Worm (Caenorhabditis elegans) whole organism, mixed stage, embryonic: ENCODE measurements around the gene spe-27.
A peak's percentile ranks its signal among the peaks of the same experiment; 100 is the strongest.

Experiments used
- M03D4.4 ChIP-seq: sonication (generic microtip); optimal IDR thresholded peaks from 2 replicates; lab custom pipeline; 2017; ENCODE audit warnings: mild to moderate bottlenecking, missing genetic modification characterization, missing compliant biosample characterization
- blmp-1 ChIP-seq: fragments of 150-350 bp; optimal IDR thresholded peaks from 2 replicates; lab custom pipeline; 2014; ENCODE audit warnings: missing biosample characterization, missing genetic modification characterization
- ceh-39 ChIP-seq: fragments of 150-350 bp; optimal IDR thresholded peaks from 2 replicates; lab custom pipeline; 2014; ENCODE audit warnings: missing biosample characterization, missing genetic modification characterization
- ceh-43 ChIP-seq: fragments of 200-800 bp; sonication (Bioruptor generic); optimal IDR thresholded peaks from 2 replicates; lab custom pipeline; 2018; ENCODE audit warnings: mild to moderate bottlenecking, missing genetic modification characterization, moderate library complexity, missing compliant biosample characterization
- ces-1 ChIP-seq: fragments of 150-350 bp; optimal IDR thresholded peaks from 2 replicates; lab custom pipeline; 2014; ENCODE audit warnings: missing biosample characterization, missing genetic modification reagents, missing genetic modification characterization
- cnd-1 ChIP-seq: fragments of 200-800 bp; sonication (Bioruptor generic); optimal IDR thresholded peaks from 2 replicates; lab custom pipeline; 2018; ENCODE audit warnings: mild to moderate bottlenecking, missing genetic modification characterization, missing compliant biosample characterization
- drap-1 ChIP-seq: fragments of 200-800 bp; sonication (Bioruptor generic); optimal IDR thresholded peaks from 3 replicates; lab custom pipeline; 2018; ENCODE audit warnings: mild to moderate bottlenecking, missing genetic modification characterization, missing compliant biosample characterization
- elt-1 ChIP-seq: sonication (generic microtip); optimal IDR thresholded peaks from 2 replicates; lab custom pipeline; 2017; ENCODE audit warnings: missing genetic modification characterization, mild to moderate bottlenecking, missing compliant biosample characterization, antibody characterized with exemption, moderate library complexity, borderline replicate concordance; ENCODE audit not compliant: insufficient read depth
- elt-3 ChIP-seq: fragments of 150-350 bp; optimal IDR thresholded peaks from 2 replicates; lab custom pipeline; 2014; ENCODE audit warnings: missing biosample characterization, missing genetic modification characterization
- flh-1 ChIP-seq: fragments of 200-800 bp; sonication (Bioruptor generic); optimal IDR thresholded peaks from 2 replicates; lab custom pipeline; 2018; ENCODE audit warnings: mild to moderate bottlenecking, missing genetic modification characterization, moderate library complexity, missing compliant biosample characterization
- ham-2 ChIP-seq: fragments of 200-800 bp; sonication (Bioruptor generic); optimal IDR thresholded peaks from 2 replicates; lab custom pipeline; 2018; ENCODE audit warnings: mild to moderate bottlenecking, missing genetic modification characterization, missing compliant biosample characterization
- hlh-1 ChIP-seq: fragments of 150-350 bp; optimal IDR thresholded peaks from 2 replicates; lab custom pipeline; 2014; ENCODE audit warnings: missing biosample characterization, missing genetic modification reagents, missing genetic modification characterization
- lin-13 ChIP-seq: fragments of 150-350 bp; optimal IDR thresholded peaks from 2 replicates; lab custom pipeline; 2014; ENCODE audit warnings: missing biosample characterization, missing genetic modification characterization
- lin-32 ChIP-seq: fragments of 200-800 bp; sonication (Bioruptor generic); optimal IDR thresholded peaks from 2 replicates; lab custom pipeline; 2018; ENCODE audit warnings: mild to moderate bottlenecking, missing genetic modification characterization, missing compliant biosample characterization
- mab-5 ChIP-seq: fragments of 150-350 bp; optimal IDR thresholded peaks from 2 replicates; lab custom pipeline; 2014; ENCODE audit warnings: missing biosample characterization, missing genetic modification characterization
- mls-2 ChIP-seq: sonication (generic microtip); optimal IDR thresholded peaks from 2 replicates; lab custom pipeline; 2016; ENCODE audit warnings: mild to moderate bottlenecking, missing genetic modification characterization, moderate library complexity, missing compliant biosample characterization
- nhr-12 ChIP-seq: fragments of 150-350 bp; optimal IDR thresholded peaks from 2 replicates; lab custom pipeline; 2014; ENCODE audit warnings: missing biosample characterization, missing genetic modification characterization
- nhr-237 ChIP-seq: fragments of 150-350 bp; optimal IDR thresholded peaks from 2 replicates; lab custom pipeline; 2014; ENCODE audit warnings: missing biosample characterization, missing genetic modification characterization
- nhr-28 ChIP-seq: fragments of 150-350 bp; optimal IDR thresholded peaks from 2 replicates; lab custom pipeline; 2014; ENCODE audit warnings: missing biosample characterization, missing genetic modification characterization
- nhr-76 ChIP-seq: sonication (generic microtip); optimal IDR thresholded peaks from 2 replicates; lab custom pipeline; 2017; ENCODE audit warnings: missing biosample characterization, missing genetic modification characterization
- pha-4 ChIP-seq: fragments of 150-350 bp; optimal IDR thresholded peaks from 2 replicates; lab custom pipeline; 2018; ENCODE audit warnings: missing biosample characterization, missing genetic modification reagents, missing genetic modification characterization
- sem-2 ChIP-seq: fragments of 200-800 bp; sonication (Bioruptor generic); optimal IDR thresholded peaks from 2 replicates; lab custom pipeline; 2018; ENCODE audit warnings: mild to moderate bottlenecking, missing genetic modification characterization, missing compliant biosample characterization
- snpc-4 ChIP-seq: fragments of 150-350 bp; optimal IDR thresholded peaks from 2 replicates; lab custom pipeline; 2014; ENCODE audit warnings: missing biosample characterization, missing genetic modification characterization
- sptf-1 ChIP-seq: sonication (generic microtip); optimal IDR thresholded peaks from 2 replicates; lab custom pipeline; 2017; ENCODE audit warnings: mild to moderate bottlenecking, missing genetic modification characterization, moderate library complexity, missing compliant biosample characterization
- tbx-8 ChIP-seq: fragments of 200-800 bp; sonication (Bioruptor generic); optimal IDR thresholded peaks from 2 replicates; lab custom pipeline; 2018; ENCODE audit warnings: mild to moderate bottlenecking, missing genetic modification characterization, moderate library complexity, missing compliant biosample characterization
- unc-120 ChIP-seq: sonication (generic microtip); optimal IDR thresholded peaks from 2 replicates; lab custom pipeline; 2017; ENCODE audit warnings: missing genetic modification characterization, missing compliant biosample characterization; ENCODE audit not compliant: poor library complexity, severe bottlenecking
- unc-39 ChIP-seq: fragments of 150-350 bp; optimal IDR thresholded peaks from 2 replicates; lab custom pipeline; 2014; ENCODE audit warnings: missing biosample characterization, missing genetic modification characterization
- unc-62 ChIP-seq: fragments of 150-350 bp; optimal IDR thresholded peaks from 2 replicates; lab custom pipeline; 2014; ENCODE audit warnings: missing biosample characterization, missing genetic modification reagents, missing genetic modification characterization
- zip-8 ChIP-seq: fragments of 150-350 bp; optimal IDR thresholded peaks from 2 replicates; lab custom pipeline; 2014; ENCODE audit warnings: missing biosample characterization, missing genetic modification characterization

spe-27 gene

DNA sequence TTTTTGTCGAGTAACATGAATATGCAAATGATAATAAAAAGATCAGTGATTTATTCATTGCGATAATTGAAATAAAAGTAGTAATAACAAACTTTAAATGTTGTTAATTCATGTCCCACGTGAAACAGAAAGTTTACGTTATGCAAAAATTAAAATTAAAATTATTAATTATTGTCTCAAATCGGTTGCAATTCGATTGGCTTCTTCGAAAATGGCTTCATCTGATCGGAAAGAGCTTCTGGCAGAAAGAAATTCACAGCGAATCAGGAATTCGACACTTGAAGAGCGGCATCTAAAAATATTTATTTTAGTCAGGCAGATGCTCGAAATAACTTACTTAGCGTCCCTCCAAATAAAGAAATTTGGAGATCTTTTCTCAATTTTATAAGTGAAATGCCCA is at the start of gene spe-27:
spe-27 (minus strand) TSS at position 101 of the 400 bp plus-strand sequence.
- no peak for TF ChIP-seq lin-32 (GFP tag; lab: Kevin White, UChicago)
- TF ChIP-seq sem-2 (GFP tag; lab: Kevin White, UChicago): no peak
- no peak for TF ChIP-seq drap-1
- no peak for TF ChIP-seq nhr-76 (tag; lab: Kevin White, UChicago)

DNA sequence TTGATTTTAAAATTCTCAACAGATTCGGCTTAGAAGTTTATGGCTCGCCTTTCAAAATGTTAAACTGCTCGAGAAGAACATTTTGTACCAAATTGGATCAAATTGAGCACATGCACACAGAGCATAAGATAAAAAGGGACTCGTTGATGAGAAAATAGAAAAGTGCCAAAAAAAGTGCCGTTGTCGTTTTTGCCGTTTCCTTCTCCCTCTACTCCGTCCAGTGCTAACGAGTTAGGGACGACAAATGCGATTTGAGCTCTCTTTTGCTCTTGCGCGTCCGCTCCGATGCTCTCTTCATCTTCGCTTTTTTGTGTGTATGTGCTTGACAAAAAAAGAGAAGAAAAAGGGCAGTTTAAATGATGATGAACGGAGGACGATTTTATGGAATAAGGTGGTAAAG is 49.4 kb upstream of the spe-27 start:
- TF ChIP-seq hlh-1 (tag; lab: Kevin White, UChicago) (no peak), ces-1 (GFP tag; lab: Kevin White, UChicago) (peak; percentile 76)

DNA sequence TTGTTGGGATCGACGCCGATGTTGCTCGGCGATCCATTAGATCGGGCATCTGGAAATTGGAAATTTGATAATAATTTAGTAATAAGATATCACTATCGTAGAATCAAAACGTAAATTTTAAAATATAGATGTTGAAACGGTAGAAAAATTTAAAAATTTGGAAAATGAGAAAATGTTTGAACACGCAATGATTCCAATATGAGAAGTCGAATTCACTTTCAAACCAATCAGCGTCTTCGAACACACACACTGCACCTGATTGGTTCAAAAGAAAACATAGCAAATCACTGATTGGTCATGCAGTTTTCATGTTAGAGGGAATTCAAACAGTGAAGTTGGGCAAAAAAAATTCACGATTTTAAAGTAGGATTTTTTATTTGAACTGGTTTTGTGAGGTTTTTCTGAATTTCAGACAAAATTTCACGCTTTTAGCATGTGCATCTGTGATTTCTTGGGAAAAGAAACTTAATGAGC is 37.6 kb upstream of the spe-27 start, which contains the start of gene H04M03.12:
H04M03.12 (minus strand) TSS at position 51 of the 474 bp plus-strand sequence.
- TF ChIP-seq drap-1 (no peak), M03D4.4 (tag; lab: Kevin White, UChicago) (no peak), hlh-1 (tag; lab: Kevin White, UChicago) (no peak), lin-32 (GFP tag; lab: Kevin White, UChicago) (no peak), cnd-1 (no peak), sptf-1 (no peak), mls-2 (no peak), unc-120 (tag; lab: Kevin White, UChicago) (no peak), snpc-4 (tag; lab: Kevin White, UChicago) (no peak), lin-13 (tag; lab: Kevin White, UChicago) (no peak), nhr-237 (tag; lab: Kevin White, UChicago) (no peak), nhr-28 (tag; lab: Kevin White, UChicago) (no peak), blmp-1 (tag; lab: Kevin White, UChicago) (no peak), zip-8 (tag; lab: Kevin White, UChicago) (no peak), ces-1 (GFP tag; lab: Kevin White, UChicago) (no peak), ceh-39 (tag; lab: Kevin White, UChicago) (no peak), tbx-8 (GFP tag; lab: Kevin White, UChicago) (no peak), sem-2 (GFP tag; lab: Kevin White, UChicago) (no peak), flh-1 (GFP tag; lab: Kevin White, UChicago) (no peak), mab-5 (tag; lab: Kevin White, UChicago) (no peak)

DNA sequence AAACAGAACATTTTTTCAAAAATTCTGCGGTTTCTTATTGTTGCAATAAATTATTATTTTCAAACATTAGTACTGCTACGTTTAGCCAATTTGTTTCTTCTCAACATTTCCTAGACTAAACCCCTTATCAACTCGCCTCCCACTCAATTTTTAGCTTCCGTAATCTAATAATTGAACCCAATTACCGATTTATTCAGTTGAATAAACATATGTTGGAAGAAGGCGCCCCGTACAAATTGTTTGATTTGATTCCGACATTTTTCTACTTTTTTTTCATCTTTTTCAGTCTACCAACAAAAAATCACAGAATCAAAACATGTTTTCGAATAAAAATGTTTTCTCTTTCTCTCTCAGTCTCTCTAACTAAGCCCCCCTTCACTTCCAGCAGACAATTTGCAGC is 37.0 kb upstream of the spe-27 start:
- TF ChIP-seq ces-1 (GFP tag; lab: Kevin White, UChicago) (peak; percentile 66), snpc-4 (tag; lab: Kevin White, UChicago) (no peak)

DNA sequence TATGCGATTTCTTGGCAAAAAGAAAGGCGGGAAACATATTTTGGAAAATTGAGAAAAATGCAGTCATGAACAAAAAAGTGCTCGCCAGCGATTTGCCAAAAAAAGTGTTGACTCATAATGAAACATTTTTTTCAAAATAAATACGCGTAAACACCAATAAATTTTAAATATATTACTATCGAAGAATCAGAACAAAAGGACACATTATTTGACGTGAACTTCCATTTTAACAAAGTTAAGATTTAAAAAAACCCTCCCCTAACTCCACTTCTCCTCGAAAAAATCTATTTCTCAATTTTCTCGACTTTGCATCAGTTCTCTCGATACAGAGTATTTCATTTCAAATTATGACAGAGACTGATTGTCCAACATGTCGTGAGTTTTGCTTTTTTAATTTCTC is 30.6 kb upstream of the spe-27 start, which contains the start of gene pck-3:
pck-3 (plus strand) TSS at position 301 of the 400 bp plus-strand sequence.
- TF ChIP-seq elt-1 (tag; lab: Kevin White, UChicago): no peak
- no peak for TF ChIP-seq unc-39 (tag; lab: Kevin White, UChicago)
- no peak for TF ChIP-seq cnd-1
- TF ChIP-seq hlh-1 (tag; lab: Kevin White, UChicago): no peak
- TF ChIP-seq nhr-12 (tag; lab: Kevin White, UChicago): no peak
- TF ChIP-seq unc-120 (tag; lab: Kevin White, UChicago): no peak
- TF ChIP-seq ham-2 (GFP tag; lab: Kevin White, UChicago): no peak
- no peak for TF ChIP-seq ceh-39 (tag; lab: Kevin White, UChicago)
- TF ChIP-seq pha-4 (tag; lab: Kevin White, UChicago): no peak

DNA sequence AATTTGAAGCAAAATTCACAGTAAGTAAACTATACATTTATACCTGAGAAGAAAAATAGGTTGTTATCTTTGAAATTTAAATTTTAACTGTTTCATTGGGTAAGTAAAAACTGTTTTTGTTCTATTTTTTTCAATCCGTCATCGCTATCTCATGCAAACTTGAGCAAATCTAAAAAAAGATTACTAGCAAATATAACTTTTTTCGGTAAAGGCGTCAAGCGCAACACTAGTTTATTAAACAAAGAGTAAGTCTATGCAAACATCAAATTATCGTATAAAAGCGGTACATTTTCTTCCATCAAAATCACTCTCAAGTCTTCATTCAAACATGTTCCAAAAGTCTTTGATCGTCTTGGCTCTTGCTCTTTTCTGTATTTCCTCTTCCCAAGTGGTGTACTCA is 29.5 kb upstream of the spe-27 start, which contains the start of gene nspb-6:
nspb-6 (plus strand) TSS at position 301 of the 400 bp plus-strand sequence.
- no peak for TF ChIP-seq unc-62 (GFP tag; lab: Kevin White, UChicago)
- TF ChIP-seq cnd-1: no peak
- no peak for TF ChIP-seq M03D4.4 (tag; lab: Kevin White, UChicago)
- no peak for TF ChIP-seq elt-3 (tag; lab: Kevin White, UChicago)
- no peak for TF ChIP-seq nhr-12 (tag; lab: Kevin White, UChicago)
- no peak for TF ChIP-seq nhr-237 (tag; lab: Kevin White, UChicago)
- no peak for TF ChIP-seq lin-13 (tag; lab: Kevin White, UChicago)
- TF ChIP-seq ceh-43 (GFP tag; lab: Kevin White, UChicago): no peak
- no peak for TF ChIP-seq tbx-8 (GFP tag; lab: Kevin White, UChicago)
- TF ChIP-seq, all 35 proteins: peak for 0
